Worm (Caenorhabditis elegans) whole organism, young adult: ENCODE measurements around the gene tag-131.

Source experiments
- B0019.2 ChIP-seq: fragments of 200-800 bp; sonication (Bioruptor generic); conservative IDR thresholded peaks from 2 replicates; pipeline ENCODE4 v1.3.6; 2022; ENCODE audit warnings: missing genetic modification reagents, missing genetic modification characterization, missing compliant biosample characterization
- D2030.7 ChIP-seq: fragments of 200-800 bp; sonication (Bioruptor generic); IDR thresholded peaks from 2 replicates; pipeline ENCODE4 v1.3.6; 2022; ENCODE audit warnings: missing genetic modification reagents, missing genetic modification characterization, missing compliant biosample characterization
- F10E7.11 ChIP-seq: sonication (generic microtip); optimal IDR thresholded peaks from 2 replicates; lab custom pipeline; 2017; ENCODE audit warnings: mild to moderate bottlenecking, missing genetic modification characterization, moderate library complexity, missing compliant biosample characterization
- F49E8.2 ChIP-seq: sonication (generic microtip); optimal IDR thresholded peaks from 3 replicates; lab custom pipeline; 2017; ENCODE audit warnings: missing genetic modification characterization, mild to moderate bottlenecking, missing compliant biosample characterization, antibody characterized with exemption, moderate library complexity; ENCODE audit not compliant: insufficient read depth
- F55B11.4 ChIP-seq: sonication (generic microtip); optimal IDR thresholded peaks from 2 replicates; lab custom pipeline; 2016; ENCODE audit warnings: missing compliant biosample characterization, missing genetic modification characterization, borderline replicate concordance; ENCODE audit not compliant: insufficient read depth
- F57A8.1 ChIP-seq: fragments of 200-800 bp; sonication (Bioruptor generic); optimal IDR thresholded peaks from 2 replicates; lab custom pipeline; 2018; ENCODE audit warnings: mild to moderate bottlenecking, missing genetic modification characterization, moderate library complexity, missing compliant biosample characterization
- T07F8.4 ChIP-seq: sonication (generic microtip); optimal IDR thresholded peaks from 2 replicates; lab custom pipeline; 2016; ENCODE audit warnings: mild to moderate bottlenecking, missing genetic modification characterization, moderate library complexity, missing compliant biosample characterization
- Y79H2A.3 ChIP-seq: fragments of 200-800 bp; sonication (Bioruptor generic); conservative IDR thresholded peaks from 2 replicates; pipeline ENCODE4 v1.3.6; 2022; ENCODE audit warnings: missing genetic modification reagents, missing genetic modification characterization, missing compliant biosample characterization
- aptf-3 ChIP-seq: fragments of 200-800 bp; sonication (Bioruptor generic); IDR thresholded peaks from 2 replicates; pipeline ENCODE4 v1.3.6; 2022; ENCODE audit warnings: missing genetic modification characterization, missing compliant biosample characterization
- atf-7 ChIP-seq: sonication (generic microtip); optimal IDR thresholded peaks from 2 replicates; lab custom pipeline; 2017; ENCODE audit warnings: mild to moderate bottlenecking, missing genetic modification characterization, missing compliant biosample characterization
- athp-1 ChIP-seq: sonication (generic microtip); optimal IDR thresholded peaks from 2 replicates; lab custom pipeline; 2017; ENCODE audit warnings: mild to moderate bottlenecking, missing genetic modification characterization, missing compliant biosample characterization
- attf-3 ChIP-seq: fragments of 200-800 bp; sonication (Bioruptor generic); conservative IDR thresholded peaks from 2 replicates; pipeline ENCODE4 v1.3.6; 2022; ENCODE audit warnings: missing genetic modification reagents, missing genetic modification characterization, missing compliant biosample characterization
- attf-6 ChIP-seq: fragments of 200-800 bp; sonication (Bioruptor generic); IDR thresholded peaks from 2 replicates; pipeline ENCODE4 v1.3.6; 2022; ENCODE audit warnings: missing genetic modification reagents, missing genetic modification characterization, missing compliant biosample characterization
- bed-2 ChIP-seq: fragments of 200-800 bp; sonication (Bioruptor generic); IDR thresholded peaks from 2 replicates; pipeline ENCODE4 v1.3.6; 2022; ENCODE audit warnings: missing genetic modification reagents, missing genetic modification characterization, missing compliant biosample characterization
- cebp-1 ChIP-seq, 2 experiments: fragments of 200-800 bp in 1 of 2; sonication (Bioruptor generic) in 1 of 2; sonication (generic microtip) in 1 of 2; IDR thresholded peaks in 1 of 2; optimal IDR thresholded peaks in 1 of 2; 2 replicates each; pipeline versions ENCODE4 v1.3.6 to Lab custom; 2017 to 2022; ENCODE audit warnings: missing compliant biosample characterization in 2 of 2, missing genetic modification characterization in 2 of 2, mild to moderate bottlenecking in 1 of 2, missing genetic modification reagents in 1 of 2, moderate library complexity in 1 of 2
- ceh-27 ChIP-seq: fragments of 200-800 bp; sonication (Bioruptor generic); optimal IDR thresholded peaks from 2 replicates; lab custom pipeline; 2018; ENCODE audit warnings: mild to moderate bottlenecking, missing genetic modification characterization, moderate library complexity, missing compliant biosample characterization
- ceh-79 ChIP-seq: sonication (generic microtip); optimal IDR thresholded peaks from 2 replicates; lab custom pipeline; 2017; ENCODE audit warnings: mild to moderate bottlenecking, missing genetic modification characterization, missing compliant biosample characterization
- ceh-91 ChIP-seq: fragments of 200-800 bp; sonication (Bioruptor generic); IDR thresholded peaks from 2 replicates; pipeline ENCODE4 v1.3.6; 2022; ENCODE audit warnings: missing genetic modification reagents, missing genetic modification characterization, missing compliant biosample characterization
- die-1 ChIP-seq: sonication (generic microtip); optimal IDR thresholded peaks from 2 replicates; lab custom pipeline; 2016; ENCODE audit warnings: missing genotype, mild to moderate bottlenecking, missing genetic modification characterization, missing compliant biosample characterization
- dox-1 ChIP-seq: fragments of 200-800 bp; sonication (Bioruptor generic); IDR thresholded peaks from 2 replicates; pipeline ENCODE4 v1.3.6; 2022; ENCODE audit warnings: missing genetic modification reagents, missing genetic modification characterization, missing compliant biosample characterization
- egl-44 ChIP-seq: fragments of 200-800 bp; sonication (Bioruptor generic); IDR thresholded peaks from 2 replicates; pipeline ENCODE4 v1.3.6; 2022; ENCODE audit warnings: missing genetic modification reagents, missing genetic modification characterization, missing compliant biosample characterization
- ekl-4 ChIP-seq: fragments of 200-800 bp; sonication (Bioruptor generic); IDR thresholded peaks from 2 replicates; pipeline ENCODE4 v1.3.6; 2022; ENCODE audit warnings: missing genetic modification reagents, missing genetic modification characterization, missing compliant biosample characterization
- hmg-1.2 ChIP-seq: fragments of 200-800 bp; sonication (Bioruptor generic); IDR thresholded peaks from 2 replicates; pipeline ENCODE4 v1.3.6; 2022; ENCODE audit warnings: missing genetic modification reagents, missing genetic modification characterization, missing compliant biosample characterization
- hrde-1 ChIP-seq: sonication (generic microtip); optimal IDR thresholded peaks from 2 replicates; lab custom pipeline; 2016; ENCODE audit warnings: missing genetic modification characterization, mild to moderate bottlenecking, missing compliant biosample characterization, moderate library complexity, missing genotype, missing genetic modification reagents, borderline replicate concordance
- let-607 ChIP-seq, 2 experiments: fragments of 200-800 bp in 1 of 2; sonication (Bioruptor generic) in 1 of 2; sonication (generic microtip) in 1 of 2; optimal IDR thresholded peaks; 2 replicates each; lab custom pipeline; 2016 to 2018; ENCODE audit warnings: mild to moderate bottlenecking in 2 of 2, missing compliant biosample characterization in 2 of 2, missing genetic modification characterization in 2 of 2, moderate library complexity in 2 of 2, missing genotype in 1 of 2
- lin-26 ChIP-seq: fragments of 200-800 bp; sonication (Bioruptor generic); IDR thresholded peaks from 2 replicates; pipeline ENCODE4 v1.3.6; 2022; ENCODE audit warnings: missing genetic modification reagents, missing genetic modification characterization, missing compliant biosample characterization
- lin-35 ChIP-seq, 3 experiments: fragments of 150-350 bp in 2 of 3; sonication (generic microtip) in 1 of 3; optimal IDR thresholded peaks; 2 replicates each; lab custom pipeline; 2014 to 2018; ENCODE audit warnings: missing biosample characterization in 3 of 3, missing genetic modification characterization in 3 of 3, missing genetic modification reagents in 3 of 3
- lin-40 ChIP-seq: sonication (generic microtip); optimal IDR thresholded peaks from 2 replicates; lab custom pipeline; 2016; ENCODE audit warnings: missing genetic modification characterization, mild to moderate bottlenecking, missing compliant biosample characterization, missing genotype, missing genetic modification reagents
- lir-1 ChIP-seq: fragments of 200-800 bp; sonication (Bioruptor generic); conservative IDR thresholded peaks from 2 replicates; pipeline ENCODE4 v1.3.6; 2022; ENCODE audit warnings: missing genetic modification reagents, missing genetic modification characterization, missing compliant biosample characterization
- lsy-27 ChIP-seq: sonication (generic microtip); optimal IDR thresholded peaks from 2 replicates; lab custom pipeline; 2017; ENCODE audit warnings: missing genetic modification characterization, mild to moderate bottlenecking, missing compliant biosample characterization, antibody characterized with exemption, missing genotype, borderline replicate concordance; ENCODE audit not compliant: insufficient read depth
- mel-28 ChIP-seq: sonication (generic microtip); optimal IDR thresholded peaks from 2 replicates; lab custom pipeline; 2016; ENCODE audit warnings: borderline replicate concordance, mild to moderate bottlenecking, missing genetic modification characterization, missing compliant biosample characterization
- mes-4 ChIP-seq: sonication (generic microtip); optimal IDR thresholded peaks from 2 replicates; lab custom pipeline; 2016; ENCODE audit warnings: missing genotype, missing genetic modification characterization, missing compliant biosample characterization
- mxl-1 ChIP-seq: sonication (generic microtip); optimal IDR thresholded peaks from 2 replicates; lab custom pipeline; 2016; ENCODE audit warnings: missing genetic modification characterization, missing compliant biosample characterization
- nhr-120 ChIP-seq: fragments of 200-800 bp; sonication (Bioruptor generic); IDR thresholded peaks from 2 replicates; pipeline ENCODE4 v1.3.6; 2022; ENCODE audit warnings: missing genetic modification characterization, missing compliant biosample characterization
- nhr-179 ChIP-seq: sonication (generic microtip); optimal IDR thresholded peaks from 2 replicates; lab custom pipeline; 2016; ENCODE audit warnings: mild to moderate bottlenecking, missing genetic modification characterization, missing compliant biosample characterization
- nhr-80 ChIP-seq: sonication (generic microtip); optimal IDR thresholded peaks from 2 replicates; lab custom pipeline; 2016; ENCODE audit warnings: missing genetic modification characterization, missing compliant biosample characterization
- pbrm-1 ChIP-seq: fragments of 200-800 bp; sonication (Bioruptor generic); IDR thresholded peaks from 2 replicates; pipeline ENCODE4 v1.3.6; 2022; ENCODE audit warnings: missing genetic modification reagents, missing genetic modification characterization, missing compliant biosample characterization
- pha-4 ChIP-seq: fragments of 150-350 bp; sonication (generic microtip); optimal IDR thresholded peaks from 2 replicates; lab custom pipeline; 2014; ENCODE audit warnings: missing biosample characterization, missing genetic modification reagents, missing genetic modification characterization
- rcor-1 ChIP-seq: fragments of 200-800 bp; sonication (Bioruptor generic); IDR thresholded peaks from 2 replicates; pipeline ENCODE4 v1.3.6; 2022; ENCODE audit warnings: missing genetic modification reagents, missing genetic modification characterization, missing compliant biosample characterization
- tbp1 ChIP-seq: fragments of 200-800 bp; sonication (Bioruptor generic); optimal IDR thresholded peaks from 2 replicates; lab custom pipeline; 2018; ENCODE audit warnings: mild to moderate bottlenecking, missing genetic modification characterization, missing compliant biosample characterization
- unc-130 ChIP-seq: sonication (generic microtip); optimal IDR thresholded peaks from 2 replicates; lab custom pipeline; 2016; ENCODE audit warnings: missing genetic modification reagents, missing genetic modification characterization, missing compliant biosample characterization
- unc-62 ChIP-seq: fragments of 150-350 bp; optimal IDR thresholded peaks from 2 replicates; lab custom pipeline; 2014; ENCODE audit warnings: missing biosample characterization, missing genetic modification reagents, missing genetic modification characterization
- ztf-3 ChIP-seq: fragments of 200-800 bp; sonication (Bioruptor generic); optimal IDR thresholded peaks from 2 replicates; lab custom pipeline; 2018; ENCODE audit warnings: mild to moderate bottlenecking, missing genetic modification characterization, missing compliant biosample characterization

tag-131 gene

ce11 chrIII:4281955-4282618, 35.4 kb upstream of the tag-131 start (continued):
- no peak for TF ChIP-seq mes-4 (tag; lab: Kevin White, UChicago)
- TF ChIP-seq dox-1: peak; percentile 95
- peak in 2 of 3 experiments; percentile 42 to 89 for TF ChIP-seq lin-35 (GFP tag; optimal IDR thresholded peaks at IDR 0.05; lab: Kevin White, UChicago)
- peak; percentile 4 for TF ChIP-seq unc-130 (GFP tag; lab: Kevin White, UChicago)
- peak; percentile 96 for TF ChIP-seq athp-1 (tag; lab: Kevin White, UChicago)
- TF ChIP-seq ceh-91: 0 out of 2 replicates have a peak, but pooled peaks have one; percentile 25
- peak; percentile 93 to 95 for TF ChIP-seq let-607 (tag; optimal IDR thresholded peaks at IDR 0.05; lab: Kevin White, UChicago)
- no peak for TF ChIP-seq attf-6 (GFP tag; lab: Robert Waterston, UW)
- peak; percentile 68 for TF ChIP-seq F10E7.11 (tag; lab: Kevin White, UChicago)
- peak; percentile 94 for TF ChIP-seq ekl-4 (GFP tag; lab: Robert Waterston, UW)
- peak; percentile 94 for TF ChIP-seq ceh-27 (GFP tag; lab: Kevin White, UChicago)
- peak; percentile 79 for TF ChIP-seq rcor-1
- no peak for TF ChIP-seq nhr-120 (GFP tag; lab: Robert Waterston, UW)
- TF ChIP-seq nhr-80 (tag; lab: Kevin White, UChicago): peak; percentile 98
- TF ChIP-seq cebp-1 (GFP tag; IDR thresholded peaks at IDR 0.05; lab: Robert Waterston, UW): peak; percentile 80; the same call in 1 of the 2 replicates
- TF ChIP-seq cebp-1 (tag; optimal IDR thresholded peaks at IDR 0.05; lab: Kevin White, UChicago): peak; percentile 98
- TF ChIP-seq hrde-1: no peak
- peak; percentile 59; the same call in 1 of the 2 replicates for TF ChIP-seq lir-1 (GFP tag; lab: Robert Waterston, UW)
- TF ChIP-seq lsy-27 (tag; lab: Kevin White, UChicago): no peak
- TF ChIP-seq atf-7: peak; percentile 100
- peak; percentile 93 for TF ChIP-seq unc-62 (GFP tag; lab: Kevin White, UChicago)
- TF ChIP-seq nhr-179 (tag; lab: Kevin White, UChicago): no peak
- TF ChIP-seq ceh-79: no peak
- no peak for TF ChIP-seq Y79H2A.3 (GFP tag; lab: Robert Waterston, UW)
- peak; percentile 13 for TF ChIP-seq T07F8.4 (tag; lab: Kevin White, UChicago)
- peak; percentile 92 for TF ChIP-seq pbrm-1 (GFP tag; lab: Robert Waterston, UW)
- TF ChIP-seq D2030.7: no peak
- TF ChIP-seq tbp1 (GFP tag; lab: Kevin White, UChicago): peak; percentile 72
- peak; percentile 98 for TF ChIP-seq egl-44
- TF ChIP-seq ztf-3 (GFP tag; lab: Kevin White, UChicago): peak; percentile 93
- no peak for TF ChIP-seq F55B11.4 (tag; lab: Kevin White, UChicago)
- TF ChIP-seq die-1 (tag; lab: Kevin White, UChicago): peak; percentile 93
- no peak for TF ChIP-seq mel-28 (tag; lab: Kevin White, UChicago)
- peak; percentile 92 for TF ChIP-seq hmg-1.2 (GFP tag; lab: Robert Waterston, UW)
- TF ChIP-seq B0019.2: no peak
- no peak for TF ChIP-seq mxl-1 (tag; lab: Kevin White, UChicago)
- TF ChIP-seq lin-40 (tag; lab: Kevin White, UChicago): peak; percentile 99
- TF ChIP-seq attf-3: no peak
- TF ChIP-seq aptf-3 (GFP tag; lab: Robert Waterston, UW): 0 out of 2 replicates have a peak, but pooled peaks have one; percentile 23
- peak; percentile 41; the same call in 1 of the 2 replicates for TF ChIP-seq bed-2 (GFP tag; lab: Robert Waterston, UW)
- TF ChIP-seq pha-4 (tag; lab: Kevin White, UChicago): peak; percentile 26
- TF ChIP-seq F49E8.2 (tag; lab: Kevin White, UChicago): no peak
- peak; percentile 34 for TF ChIP-seq F57A8.1 (GFP tag; lab: Kevin White, UChicago)
- TF ChIP-seq lin-26 (GFP tag; lab: Robert Waterston, UW): peak; percentile 81
